Worm (Caenorhabditis elegans): ENCODE data around the gene C01F6.14.

C01F6.14 gene

DNA sequence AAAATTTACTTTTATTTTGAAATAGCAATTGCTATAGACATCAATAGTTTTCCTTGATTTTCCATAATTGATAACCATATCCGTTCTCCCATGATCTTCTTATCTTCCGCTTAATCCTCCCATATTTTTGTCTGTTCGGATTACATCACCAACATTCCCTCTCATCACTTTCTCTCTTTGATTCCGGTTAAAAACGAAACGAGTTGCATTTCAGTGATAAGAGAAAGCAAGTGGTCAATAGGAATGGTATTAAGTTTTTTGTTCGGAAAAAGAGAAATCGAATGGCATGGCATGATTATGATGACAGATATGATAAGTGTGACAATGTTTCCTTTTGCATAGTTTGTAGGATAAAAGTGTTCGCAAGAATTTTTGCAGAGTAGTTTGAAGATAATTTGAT, 8.1 kb upstream of the C01F6.14 start:
- no peak for TF ChIP-seq ctbp-1 (GFP tag; IDR thresholded peaks at IDR 0.05)
- TF ChIP-seq F37D6.2 (tag; optimal IDR thresholded peaks at IDR 0.05), result no peak
- no peak for TF ChIP-seq R02D3.7 (tag; optimal IDR thresholded peaks at IDR 0.05)
- no peak for TF ChIP-seq daf-16 (GFP tag; optimal IDR thresholded peaks at IDR 0.05)
- peak; percentile 52 for TF ChIP-seq daf-16 (tag; optimal IDR thresholded peaks at IDR 0.05)
- TF ChIP-seq nhr-28 (tag; optimal IDR thresholded peaks at IDR 0.05), result peak; percentile 80
- TF ChIP-seq zip-11 (GFP tag; IDR thresholded peaks at IDR 0.05), result no peak
- TF ChIP-seq pqm-1 (tag; optimal IDR thresholded peaks at IDR 0.05), result peak; percentile 91
- peak; percentile 57 for TF ChIP-seq dve-1 (tag; optimal IDR thresholded peaks at IDR 0.05; ENCODE audit: insufficient read depth)
- TF ChIP-seq D1046.2 (GFP tag; IDR thresholded peaks at IDR 0.05), result no peak
- no peak for TF ChIP-seq ZK546.5 (tag; optimal IDR thresholded peaks at IDR 0.05)
- peak; percentile 64 for TF ChIP-seq cey-2 (tag; optimal IDR thresholded peaks at IDR 0.05; ENCODE audit: borderline replicate concordance, insufficient read depth)
- TF ChIP-seq nhr-25 (tag; optimal IDR thresholded peaks at IDR 0.05; ENCODE audit: borderline replicate concordance, insufficient read depth), result no peak
- TF ChIP-seq dpl-1 (GFP tag; optimal IDR thresholded peaks at IDR 0.05), result peak; percentile 15
- TF ChIP-seq spr-1 (tag; optimal IDR thresholded peaks at IDR 0.05), result no peak
- TF ChIP-seq nhr-11 (tag; optimal IDR thresholded peaks at IDR 0.05), result no peak
- no peak for TF ChIP-seq Y48G9A.11 (GFP tag; IDR thresholded peaks at IDR 0.05)
- TF ChIP-seq unc-39 (tag; optimal IDR thresholded peaks at IDR 0.05), result no peak
- TF ChIP-seq hlh-11 (tag; optimal IDR thresholded peaks at IDR 0.05), result peak; percentile 72
- TF ChIP-seq gei-8 (GFP tag; optimal IDR thresholded peaks at IDR 0.05), result no peak
- peak; percentile 18 for TF ChIP-seq hlh-30 (tag; optimal IDR thresholded peaks at IDR 0.05; ENCODE audit: insufficient read depth)
- no peak for TF ChIP-seq hmg-1.1 (GFP tag; IDR thresholded peaks at IDR 0.05)
- no peak for TF ChIP-seq nhr-77 (tag; optimal IDR thresholded peaks at IDR 0.05)
- TF ChIP-seq php-3 (GFP tag; IDR thresholded peaks at IDR 0.05), result no peak
- peak; percentile 68 for TF ChIP-seq mxl-3 (GFP tag; optimal IDR thresholded peaks at IDR 0.05)
- TF ChIP-seq zip-2 (tag; optimal IDR thresholded peaks at IDR 0.05), result no peak
- TF ChIP-seq dmd-6 (GFP tag; IDR thresholded peaks at IDR 0.05), result peak; percentile 70

- TF ChIP-seq nhr-42 (GFP tag; IDR thresholded peaks at IDR 0.05) (no peak), zip-11 (GFP tag; IDR thresholded peaks at IDR 0.05) (no peak), aly-2 (tag; optimal IDR thresholded peaks at IDR 0.05) (no peak), lin-1 (GFP tag; IDR thresholded peaks at IDR 0.05) (no peak), daf-16 (GFP tag; optimal IDR thresholded peaks at IDR 0.05) (no peak), daf-16 (tag; optimal IDR thresholded peaks at IDR 0.05) (no peak), lir-3 (tag; optimal IDR thresholded peaks at IDR 0.05) (no peak)
Observed at ce11 chrIV:9108631-9109030, 4.7 kb upstream of the C01F6.14 start, which contains the start of gene aly-1. Gene aly-1, plus strand, starts transcription at chrIV:9108931.

ce11 chrIV:9107464-9107863, 3.5 kb upstream of the C01F6.14 start:
- TF ChIP-seq fos-1 (tag; optimal IDR thresholded peaks at IDR 0.05) (no peak), ceh-20 (GFP tag; IDR thresholded peaks at IDR 0.05) (no peak), dve-1 (tag; optimal IDR thresholded peaks at IDR 0.05; ENCODE audit: insufficient read depth) (peak; percentile 30), rbr-2 (tag; optimal IDR thresholded peaks at IDR 0.05) (peak; percentile 35), dpl-1 (GFP tag; optimal IDR thresholded peaks at IDR 0.05) (peak; percentile 42), T20F7.1 (GFP tag; optimal IDR thresholded peaks at IDR 0.05) (peak; percentile 33), daf-16 (GFP tag; optimal IDR thresholded peaks at IDR 0.05) (no peak), daf-16 (tag; optimal IDR thresholded peaks at IDR 0.05) (peak; percentile 34), nhr-6 (tag; optimal IDR thresholded peaks at IDR 0.05) (peak; percentile 62), tra-1 (GFP tag; IDR thresholded peaks at IDR 0.05) (no peak), ceh-28 (tag; optimal IDR thresholded peaks at IDR 0.05) (peak; percentile 13), mep-1 (tag; optimal IDR thresholded peaks at IDR 0.05) (peak; percentile 60), nhr-28 (tag; optimal IDR thresholded peaks at IDR 0.05) (peak; percentile 30), lsy-2 (tag; optimal IDR thresholded peaks at IDR 0.05) (peak in 1 of 2 experiments; percentile 67), pha-4 (GFP tag; IDR thresholded peaks at IDR 0.05) (no peak), pha-4 (tag; optimal IDR thresholded peaks at IDR 0.05) (peak; percentile 66), T26A8.4 (GFP tag; IDR thresholded peaks at IDR 0.05) (no peak), lin-38 (GFP tag; IDR thresholded peaks at IDR 0.05) (peak; percentile 68), aly-2 (tag; optimal IDR thresholded peaks at IDR 0.05) (no peak), F44E2.7 (GFP tag; IDR thresholded peaks at IDR 0.05) (no peak), pqm-1 (tag; optimal IDR thresholded peaks at IDR 0.05) (peak; percentile 22), hlh-30 (tag; optimal IDR thresholded peaks at IDR 0.05; ENCODE audit: insufficient read depth) (peak; percentile 26)
